Fruit fly (Drosophila melanogaster) whole organism, prepupa: ENCODE data around the gene CCT1.

Source experiments
- CG10669 ChIP-seq: fragments of 200-800 bp; sonication (Bioruptor generic); optimal IDR thresholded peaks from 3 replicates; lab custom pipeline; 2018; ENCODE audit warnings: missing biosample characterization, mild to moderate bottlenecking, missing genetic modification characterization, moderate library complexity
- CG11294 ChIP-seq: fragments of 200-800 bp; sonication (Bioruptor generic); IDR thresholded peaks from 2 replicates; pipeline ENCODE4 v1.3.6; 2022; ENCODE audit warnings: missing biosample characterization, missing genetic modification characterization
- CG11762 ChIP-seq: fragments of 200-800 bp; sonication (Bioruptor generic); optimal IDR thresholded peaks from 3 replicates; lab custom pipeline; 2016; ENCODE audit warnings: missing biosample characterization, missing genetic modification characterization; ENCODE audit not compliant: insufficient read depth
- CG11902 ChIP-seq: fragments of 200-800 bp; sonication (Bioruptor generic); optimal IDR thresholded peaks from 3 replicates; lab custom pipeline; 2016; ENCODE audit warnings: missing biosample characterization, missing genetic modification characterization
- CG15336 ChIP-seq: fragments of 200-800 bp; sonication (Bioruptor generic); IDR thresholded peaks from 2 replicates; pipeline ENCODE4 v1.3.6; 2022; ENCODE audit warnings: missing biosample characterization, missing genetic modification characterization
- CG1621 ChIP-seq: fragments of 200-800 bp; sonication (Bioruptor generic); optimal IDR thresholded peaks from 3 replicates; lab custom pipeline; 2018; ENCODE audit warnings: missing biosample characterization, mild to moderate bottlenecking, missing genetic modification characterization
- CG16779 ChIP-seq: fragments of 200-800 bp; sonication (Bioruptor generic); optimal IDR thresholded peaks from 3 replicates; lab custom pipeline; 2017; ENCODE audit warnings: missing biosample characterization, mild to moderate bottlenecking, missing genetic modification characterization
- CG34406 ChIP-seq: fragments of 200-800 bp; sonication (Bioruptor generic); optimal IDR thresholded peaks from 3 replicates; lab custom pipeline; 2016; ENCODE audit warnings: missing biosample characterization, missing genetic modification characterization
- CG3919 ChIP-seq: fragments of 200-800 bp; sonication (Bioruptor generic); optimal IDR thresholded peaks from 3 replicates; lab custom pipeline; 2016; ENCODE audit warnings: missing biosample characterization, missing genetic modification characterization
- CG6163 ChIP-seq: fragments of 200-800 bp; sonication (Bioruptor generic); IDR thresholded peaks from 3 replicates; pipeline ENCODE4 v1.3.6; 2022; ENCODE audit warnings: missing biosample characterization, missing genetic modification characterization
- CG6276 ChIP-seq: fragments of 200-800 bp; sonication (Bioruptor generic); optimal IDR thresholded peaks from 2 replicates; lab custom pipeline; 2017; ENCODE audit warnings: missing biosample characterization, mild to moderate bottlenecking, missing genetic modification characterization
- CG6792 ChIP-seq: fragments of 200-800 bp; sonication (Bioruptor generic); optimal IDR thresholded peaks from 3 replicates; lab custom pipeline; 2016; ENCODE audit warnings: missing biosample characterization, missing genetic modification characterization
- CG6854 ChIP-seq: fragments of 200-800 bp; sonication (Bioruptor generic); optimal IDR thresholded peaks from 2 replicates; lab custom pipeline; 2017; ENCODE audit warnings: missing biosample characterization, mild to moderate bottlenecking, missing genetic modification characterization
- CG7368 ChIP-seq: fragments of 200-800 bp; sonication (Bioruptor generic); optimal IDR thresholded peaks from 3 replicates; lab custom pipeline; 2016; ENCODE audit warnings: missing biosample characterization, missing genetic modification characterization
- CG8119 ChIP-seq: fragments of 200-800 bp; sonication (Bioruptor generic); IDR thresholded peaks from 3 replicates; pipeline ENCODE4 v1.3.6; 2022; ENCODE audit warnings: missing biosample characterization, missing genetic modification characterization
- CG8319 ChIP-seq: fragments of 200-800 bp; sonication (Bioruptor generic); optimal IDR thresholded peaks from 3 replicates; lab custom pipeline; 2016; ENCODE audit warnings: missing biosample characterization, missing genetic modification characterization
- CG8632 ChIP-seq: fragments of 200-800 bp; sonication (Bioruptor generic); optimal IDR thresholded peaks from 3 replicates; lab custom pipeline; 2016; ENCODE audit warnings: missing biosample characterization, missing genetic modification characterization
- Eip75B ChIP-seq: fragments of 200-800 bp; sonication (Bioruptor generic); optimal IDR thresholded peaks from 3 replicates; lab custom pipeline; 2016; ENCODE audit warnings: missing biosample characterization, missing genetic modification characterization
- Eip93F ChIP-seq: fragments of 200-800 bp; sonication (Bioruptor generic); optimal IDR thresholded peaks from 2 replicates; lab custom pipeline; 2016; ENCODE audit warnings: missing biosample characterization, mild to moderate bottlenecking, missing genetic modification characterization
- Ets21C ChIP-seq: fragments of 200-800 bp; sonication (Bioruptor generic); optimal IDR thresholded peaks from 3 replicates; lab custom pipeline; 2016; ENCODE audit warnings: missing biosample characterization, missing genetic modification characterization
- Ets96B ChIP-seq: fragments of 200-800 bp; optimal IDR thresholded peaks from 2 replicates; lab custom pipeline; 2019; ENCODE audit warnings: missing biosample characterization, mild to moderate bottlenecking, missing genetic modification characterization, moderate library complexity
- Hr39 ChIP-seq: fragments of 200-800 bp; sonication (Bioruptor generic); optimal IDR thresholded peaks from 2 replicates; lab custom pipeline; 2016; ENCODE audit warnings: missing biosample characterization, missing genetic modification characterization
- Hr4 ChIP-seq: fragments of 200-800 bp; sonication (Bioruptor generic); optimal IDR thresholded peaks from 3 replicates; lab custom pipeline; 2016; ENCODE audit warnings: missing biosample characterization, missing genetic modification characterization
- Sox102F ChIP-seq: fragments of 200-800 bp; sonication (Bioruptor generic); optimal IDR thresholded peaks from 2 replicates; lab custom pipeline; 2016; ENCODE audit warnings: missing biosample characterization, mild to moderate bottlenecking, missing genetic modification characterization
- Sox15 ChIP-seq: fragments of 200-800 bp; sonication (Bioruptor generic); optimal IDR thresholded peaks from 3 replicates; lab custom pipeline; 2016; ENCODE audit warnings: missing biosample characterization, missing genetic modification characterization
- cyc ChIP-seq: fragments of 200-800 bp; sonication (Bioruptor generic); optimal IDR thresholded peaks from 3 replicates; lab custom pipeline; 2016; ENCODE audit warnings: missing biosample characterization, missing genetic modification characterization
- dac ChIP-seq: fragments of 200-800 bp; sonication (Bioruptor generic); optimal IDR thresholded peaks from 2 replicates; lab custom pipeline; 2017; ENCODE audit warnings: missing biosample characterization, mild to moderate bottlenecking, missing genetic modification characterization
- dsx ChIP-seq: fragments of 200-800 bp; optimal IDR thresholded peaks from 3 replicates; lab custom pipeline; 2019; ENCODE audit warnings: missing biosample characterization, mild to moderate bottlenecking, missing genetic modification characterization, moderate library complexity; ENCODE audit not compliant: poor library complexity, severe bottlenecking
- eg ChIP-seq: fragments of 200-800 bp; sonication (Bioruptor generic); IDR thresholded peaks from 3 replicates; pipeline ENCODE4 v1.3.6; 2022; ENCODE audit warnings: missing biosample characterization, missing genetic modification characterization
- esn ChIP-seq: fragments of 200-800 bp; sonication (Bioruptor generic); optimal IDR thresholded peaks from 2 replicates; lab custom pipeline; 2016; ENCODE audit warnings: missing biosample characterization, mild to moderate bottlenecking, missing genetic modification characterization, moderate library complexity
- fd59A ChIP-seq: fragments of 200-800 bp; sonication (Bioruptor generic); optimal IDR thresholded peaks from 2 replicates; lab custom pipeline; 2017; ENCODE audit warnings: missing biosample characterization, mild to moderate bottlenecking, missing genetic modification characterization, missing genetic modification reagents
- fkh ChIP-seq: fragments of 200-800 bp; sonication (Bioruptor generic); optimal IDR thresholded peaks from 3 replicates; lab custom pipeline; 2017; ENCODE audit warnings: missing biosample characterization, mild to moderate bottlenecking, missing genetic modification characterization, moderate library complexity
- pdm3 ChIP-seq: fragments of 200-800 bp; sonication (Bioruptor generic); optimal IDR thresholded peaks from 3 replicates; lab custom pipeline; 2016; ENCODE audit warnings: missing biosample characterization, missing genetic modification characterization
- spab ChIP-seq: fragments of 200-800 bp; sonication (Bioruptor generic); optimal IDR thresholded peaks from 2 replicates; lab custom pipeline; 2017; ENCODE audit warnings: missing biosample characterization, mild to moderate bottlenecking, missing genetic modification characterization, missing genetic modification reagents
- svp ChIP-seq: fragments of 200-800 bp; sonication (Bioruptor generic); peaks from one replicate; lab custom pipeline; 2016; ENCODE audit warnings: missing biosample characterization, missing genetic modification characterization
- topi ChIP-seq: fragments of 200-800 bp; sonication (Bioruptor generic); optimal IDR thresholded peaks from 3 replicates; lab custom pipeline; 2016; ENCODE audit warnings: missing biosample characterization, missing genetic modification characterization
- vri ChIP-seq: fragments of 200-800 bp; sonication (Bioruptor generic); optimal IDR thresholded peaks from 3 replicates; lab custom pipeline; 2016; ENCODE audit warnings: missing biosample characterization, mild to moderate bottlenecking, missing genetic modification characterization

Gene CCT1

dm6 chr3R:22468829-22469487, 22.3 kb downstream of the CCT1 start (continued):
- peak; percentile 12 for TF ChIP-seq CG8319 (GFP tag; lab: Kevin White, UChicago)
- peak; percentile 68; the same call in 2 of the 3 replicates for TF ChIP-seq eg (GFP tag; lab: Robert Waterston, UW)
- peak; percentile 63 for TF ChIP-seq Hr39 (GFP tag; lab: Kevin White, UChicago)
- peak; percentile 39 for TF ChIP-seq Ets21C (GFP tag; lab: Kevin White, UChicago)
- TF ChIP-seq CG15336: peak; percentile 76
- peak; percentile 49 for TF ChIP-seq CG16779
- peak; percentile 66 for TF ChIP-seq CG7368 (GFP tag; lab: Kevin White, UChicago)
- no peak for TF ChIP-seq CG6276 (GFP tag; lab: Kevin White, UChicago)
- TF ChIP-seq CG34406 (GFP tag; lab: Kevin White, UChicago): peak; percentile 57
- no peak for TF ChIP-seq CG10669 (GFP tag; lab: Kevin White, UChicago)
- TF ChIP-seq CG11762: peak; percentile 31
- TF ChIP-seq esn (GFP tag; lab: Kevin White, UChicago): no peak
- peak; percentile 67 for TF ChIP-seq CG3919
- peak; percentile 33 for TF ChIP-seq CG11902 (GFP tag; lab: Kevin White, UChicago)
- TF ChIP-seq topi (GFP tag; lab: Kevin White, UChicago): peak; percentile 65
- peak; percentile 33 for TF ChIP-seq CG8632 (GFP tag; lab: Kevin White, UChicago)
- no peak for TF ChIP-seq CG1621 (tag; lab: Kevin White, UChicago)
- no peak for TF ChIP-seq CG6854
- peak; percentile 66 for TF ChIP-seq CG6792 (GFP tag; lab: Kevin White, UChicago)
- peak; percentile 79 for TF ChIP-seq CG8119 (GFP tag; lab: Robert Waterston, UW)
- TF ChIP-seq vri (GFP tag; lab: Kevin White, UChicago): no peak
- TF ChIP-seq dsx (GFP tag; lab: Kevin White, UChicago): no peak
- TF ChIP-seq Eip75B: peak; percentile 78
- TF ChIP-seq fkh (GFP tag; lab: Kevin White, UChicago): no peak
- TF ChIP-seq Eip93F (GFP tag; lab: Kevin White, UChicago): peak; percentile 5
- peak; percentile 75 for TF ChIP-seq Hr4
- peak; percentile 76 for TF ChIP-seq Ets96B (tag; lab: Kevin White, UChicago)
- TF ChIP-seq Sox15 (GFP tag; lab: Kevin White, UChicago): peak; percentile 43
- no peak for TF ChIP-seq pdm3 (GFP tag; lab: Kevin White, UChicago)
- TF ChIP-seq dac (GFP tag; lab: Kevin White, UChicago): peak; percentile 47
- peak; percentile 58 for TF ChIP-seq spab (GFP tag; lab: Kevin White, UChicago)
- TF ChIP-seq CG11294 (GFP tag; lab: Robert Waterston, UW): peak; percentile 65
- peak; percentile 85 for TF ChIP-seq svp
- TF ChIP-seq, all 60 proteins: peak for 42

dm6 chr3R:22467939-22468571, 23.2 kb downstream of the CCT1 start, which contains the start of the genes CG5377 and Nrx-1:
TSS of gene CG5377 (minus strand) at chr3R:22468157.
TSS of gene Nrx-1 (plus strand) at chr3R:22468512.
- TF ChIP-seq Ets96B (tag; lab: Kevin White, UChicago) (no peak), fd59A (GFP tag; lab: Kevin White, UChicago) (no peak), vri (GFP tag; lab: Kevin White, UChicago) (peak; percentile 43), cyc (GFP tag; lab: Kevin White, UChicago) (no peak), Hr4 (no peak), CG6163 (GFP tag; lab: Robert Waterston, UW) (no peak), CG8119 (GFP tag; lab: Robert Waterston, UW) (no peak), CG11762 (no peak), dac (GFP tag; lab: Kevin White, UChicago) (no peak), Sox102F (GFP tag; lab: Kevin White, UChicago) (no peak), CG8319 (GFP tag; lab: Kevin White, UChicago) (no peak), svp (peak; percentile 67), CG6854 (no peak), CG16779 (no peak)
- TF ChIP-seq, all 60 proteins: peak for 2
